Fruit fly (Drosophila melanogaster) whole organism, embryonic: ENCODE data around the gene Awh.

Experiments used
- Antp ChIP-seq: fragments of 200-800 bp; sonication (Bioruptor generic); optimal IDR thresholded peaks from 3 replicates; lab custom pipeline; 2016; ENCODE audit warnings: missing biosample characterization, missing genetic modification characterization
- Bdp1 ChIP-seq: fragments of 200-800 bp; sonication (Bioruptor generic); optimal IDR thresholded peaks from 3 replicates; lab custom pipeline; 2016; ENCODE audit warnings: missing biosample characterization, missing genetic modification characterization
- Blimp-1 ChIP-seq: fragments of 200-800 bp; sonication (Bioruptor generic); optimal IDR thresholded peaks from 3 replicates; lab custom pipeline; 2018; ENCODE audit warnings: missing biosample characterization, missing genetic modification characterization, mild to moderate bottlenecking, moderate library complexity, missing genetic modification reagents
- CG10462 ChIP-seq: fragments of 200-800 bp; sonication (Bioruptor generic); optimal IDR thresholded peaks from 2 replicates; lab custom pipeline; 2016; ENCODE audit warnings: missing biosample characterization, missing genetic modification characterization
- CG13123 ChIP-seq: fragments of 200-800 bp; sonication (Bioruptor generic); optimal IDR thresholded peaks from 2 replicates; lab custom pipeline; 2016; ENCODE audit warnings: missing biosample characterization, missing genetic modification characterization
- CG13775 ChIP-seq: fragments of 200-800 bp; sonication (Bioruptor generic); optimal IDR thresholded peaks from 3 replicates; lab custom pipeline; 2017; ENCODE audit warnings: missing biosample characterization, mild to moderate bottlenecking, missing genetic modification characterization
- CG13894 ChIP-seq: fragments of 200-800 bp; sonication (Bioruptor generic); optimal IDR thresholded peaks from 3 replicates; lab custom pipeline; 2018; ENCODE audit warnings: missing biosample characterization, mild to moderate bottlenecking, missing genetic modification characterization, moderate library complexity
- CG14965 ChIP-seq: fragments of 200-800 bp; sonication (Bioruptor generic); optimal IDR thresholded peaks from 2 replicates; lab custom pipeline; 2016; ENCODE audit warnings: missing biosample characterization, missing genetic modification characterization, borderline replicate concordance
- CG17186 ChIP-seq: fragments of 200-800 bp; sonication (Bioruptor generic); optimal IDR thresholded peaks from 3 replicates; lab custom pipeline; 2017; ENCODE audit warnings: missing biosample characterization, missing genetic modification reagents, missing genetic modification characterization
- CG1832 ChIP-seq: fragments of 200-800 bp; sonication (Bioruptor generic); optimal IDR thresholded peaks from 2 replicates; lab custom pipeline; 2017; ENCODE audit warnings: missing biosample characterization, mild to moderate bottlenecking, missing genetic modification characterization, inconsistent platforms
- CG18619 ChIP-seq: fragments of 200-800 bp; sonication (Bioruptor generic); optimal IDR thresholded peaks from 3 replicates; lab custom pipeline; 2017; ENCODE audit warnings: missing biosample characterization, mild to moderate bottlenecking, missing genetic modification characterization
- CG2116 ChIP-seq: fragments of 200-800 bp; sonication (Bioruptor generic); optimal IDR thresholded peaks from 3 replicates; lab custom pipeline; 2018; ENCODE audit warnings: missing biosample characterization, mild to moderate bottlenecking, missing genetic modification characterization
- CG2875 ChIP-seq: fragments of 200-800 bp; sonication (Bioruptor generic); optimal IDR thresholded peaks from 2 replicates; lab custom pipeline; 2017; ENCODE audit warnings: missing biosample characterization, mild to moderate bottlenecking, missing genetic modification characterization, missing genetic modification reagents
- CG34376 ChIP-seq: fragments of 200-800 bp; sonication (Bioruptor generic); optimal IDR thresholded peaks from 2 replicates; lab custom pipeline; 2018; ENCODE audit warnings: missing biosample characterization, mild to moderate bottlenecking, missing genetic modification characterization
- CG4617 ChIP-seq: fragments of 200-800 bp; sonication (Bioruptor generic); optimal IDR thresholded peaks from 3 replicates; lab custom pipeline; 2016; ENCODE audit warnings: missing biosample characterization, missing genetic modification characterization, borderline replicate concordance
- CG8089 ChIP-seq: fragments of 200-800 bp; sonication (Bioruptor generic); optimal IDR thresholded peaks from 3 replicates; lab custom pipeline; 2016; ENCODE audit warnings: missing biosample characterization, missing genetic modification characterization
- Camta ChIP-seq: fragments of 200-800 bp; sonication (Bioruptor generic); optimal IDR thresholded peaks from 2 replicates; lab custom pipeline; 2016; ENCODE audit warnings: missing biosample characterization, missing genetic modification characterization
- Doc3 ChIP-seq: fragments of 200-800 bp; sonication (Bioruptor generic); IDR thresholded peaks from 3 replicates; pipeline ENCODE4 v1.3.6; 2022; ENCODE audit warnings: missing biosample characterization, missing genetic modification characterization; ENCODE audit not compliant: partially characterized antibody
- Dref ChIP-seq: fragments of 200-800 bp; sonication (Bioruptor generic); IDR thresholded peaks from 2 replicates; pipeline ENCODE4 v1.3.6; 2022; ENCODE audit warnings: missing biosample characterization, missing genetic modification characterization
- Elba2 ChIP-seq: fragments of 200-800 bp; sonication (Bioruptor generic); optimal IDR thresholded peaks from 3 replicates; lab custom pipeline; 2016; ENCODE audit warnings: missing biosample characterization, missing genetic modification characterization
- Fer1 ChIP-seq: fragments of 200-800 bp; sonication (Bioruptor generic); optimal IDR thresholded peaks from 2 replicates; lab custom pipeline; 2017; ENCODE audit warnings: missing biosample characterization, mild to moderate bottlenecking, missing genetic modification characterization
- Fer2 ChIP-seq: fragments of 200-800 bp; sonication (Bioruptor generic); optimal IDR thresholded peaks from 2 replicates; lab custom pipeline; 2018; ENCODE audit warnings: missing biosample characterization, mild to moderate bottlenecking, missing genetic modification characterization, moderate library complexity
- Fer3 ChIP-seq: fragments of 200-800 bp; sonication (Bioruptor generic); optimal IDR thresholded peaks from 2 replicates; lab custom pipeline; 2018; ENCODE audit warnings: missing biosample characterization, mild to moderate bottlenecking, missing genetic modification characterization, moderate library complexity
- HLH4C ChIP-seq: fragments of 200-800 bp; sonication (Bioruptor generic); IDR thresholded peaks from 3 replicates; pipeline ENCODE4 v1.3.6; 2022; ENCODE audit warnings: missing biosample characterization, missing genetic modification characterization; ENCODE audit not compliant: partially characterized antibody
- Hmr ChIP-seq: fragments of 200-800 bp; sonication (Bioruptor generic); optimal IDR thresholded peaks from 3 replicates; lab custom pipeline; 2017; ENCODE audit warnings: mild to moderate bottlenecking, missing biosample characterization, missing genetic modification reagents, missing genetic modification characterization
- Hr3 ChIP-seq: fragments of 200-800 bp; sonication (Bioruptor generic); optimal IDR thresholded peaks from 3 replicates; lab custom pipeline; 2016; ENCODE audit warnings: missing biosample characterization, missing genetic modification characterization
- Mes4 ChIP-seq: fragments of 200-800 bp; sonication (Bioruptor generic); optimal IDR thresholded peaks from 2 replicates; lab custom pipeline; 2016; ENCODE audit warnings: missing biosample characterization, missing genetic modification characterization
- NC2α ChIP-seq: fragments of 200-800 bp; sonication (Bioruptor generic); optimal IDR thresholded peaks from 2 replicates; lab custom pipeline; 2016; ENCODE audit warnings: missing biosample characterization, missing genetic modification characterization
- Nf-YA ChIP-seq: fragments of 200-800 bp; sonication (Bioruptor generic); IDR thresholded peaks from 2 replicates; pipeline ENCODE4 v1.3.6; 2022; ENCODE audit warnings: missing biosample characterization, missing genetic modification characterization
- PHDP ChIP-seq: fragments of 200-800 bp; sonication (Bioruptor generic); optimal IDR thresholded peaks from 3 replicates; lab custom pipeline; 2018; ENCODE audit warnings: missing biosample characterization, mild to moderate bottlenecking, missing genetic modification characterization, moderate library complexity
- Pdp1 ChIP-seq, 2 experiments: fragments of 200-800 bp; sonication (Bioruptor generic); optimal IDR thresholded peaks; 3 replicates each; lab custom pipeline; 2016; ENCODE audit warnings: missing biosample characterization in 2 of 2, missing genetic modification characterization in 2 of 2, mild to moderate bottlenecking in 1 of 2, moderate library complexity in 1 of 2
- Six4 ChIP-seq: fragments of 200-800 bp; sonication (Bioruptor generic); optimal IDR thresholded peaks from 2 replicates; lab custom pipeline; 2016; ENCODE audit warnings: missing biosample characterization, missing genetic modification characterization
- Sox100B ChIP-seq: fragments of 200-800 bp; sonication (Bioruptor generic); optimal IDR thresholded peaks from 3 replicates; lab custom pipeline; 2018; ENCODE audit warnings: missing biosample characterization, mild to moderate bottlenecking, missing genetic modification characterization
- Xbp1 ChIP-seq: fragments of 200-800 bp; sonication (Bioruptor generic); optimal IDR thresholded peaks from 3 replicates; lab custom pipeline; 2016; ENCODE audit warnings: missing biosample characterization, mild to moderate bottlenecking, missing genetic modification characterization
- YL-1 ChIP-seq: fragments of 200-800 bp; sonication (Bioruptor generic); optimal IDR thresholded peaks from 3 replicates; lab custom pipeline; 2017; ENCODE audit warnings: missing biosample characterization, mild to moderate bottlenecking, missing genetic modification characterization
- ac ChIP-seq: fragments of 200-800 bp; sonication (Bioruptor generic); optimal IDR thresholded peaks from 3 replicates; lab custom pipeline; 2017; ENCODE audit warnings: missing biosample characterization, mild to moderate bottlenecking, missing genetic modification characterization
- crol ChIP-seq: fragments of 200-800 bp; sonication (Bioruptor generic); IDR thresholded peaks from 2 replicates; pipeline ENCODE4 v1.3.6; 2022; ENCODE audit warnings: missing biosample characterization, missing genetic modification characterization
- emc ChIP-seq: fragments of 200-800 bp; sonication (Bioruptor generic); optimal IDR thresholded peaks from 2 replicates; lab custom pipeline; 2016; ENCODE audit warnings: missing biosample characterization, missing genetic modification characterization
- gro ChIP-seq: fragments of 200-800 bp; sonication (Bioruptor generic); optimal IDR thresholded peaks from 2 replicates; lab custom pipeline; 2016; ENCODE audit warnings: missing biosample characterization, missing genetic modification characterization
- kay ChIP-seq: fragments of 200-800 bp; sonication (Bioruptor generic); optimal IDR thresholded peaks from 2 replicates; lab custom pipeline; 2016; ENCODE audit warnings: missing biosample characterization, missing genetic modification characterization
- mam ChIP-seq: fragments of 200-800 bp; sonication (Bioruptor generic); optimal IDR thresholded peaks from 3 replicates; lab custom pipeline; 2016; ENCODE audit warnings: missing biosample characterization, missing genetic modification characterization
- onecut ChIP-seq: fragments of 200-800 bp; sonication (Bioruptor generic); IDR thresholded peaks from 2 replicates; pipeline ENCODE4 v1.3.6; 2022; ENCODE audit warnings: missing biosample characterization, missing genetic modification characterization
- pros ChIP-seq: fragments of 200-800 bp; sonication (Bioruptor generic); optimal IDR thresholded peaks from 3 replicates; lab custom pipeline; 2019; ENCODE audit warnings: missing biosample characterization, mild to moderate bottlenecking, missing genetic modification characterization, moderate library complexity
- psq ChIP-seq: fragments of 200-800 bp; sonication (Bioruptor generic); optimal IDR thresholded peaks from 2 replicates; lab custom pipeline; 2017; ENCODE audit warnings: missing biosample characterization, missing genetic modification characterization
- pum ChIP-seq: fragments of 200-800 bp; sonication (Bioruptor generic); optimal IDR thresholded peaks from 2 replicates; lab custom pipeline; 2016; ENCODE audit warnings: missing biosample characterization, missing genetic modification characterization
- sc ChIP-seq, 3 experiments: fragments of >200 bp in 2 of 3; fragments of 200-800 bp in 1 of 3; sonication (Bioruptor generic) in 1 of 3; optimal IDR thresholded peaks; 2 replicates in 2 of 3; 3 replicates in 1 of 3; lab custom pipeline; 2017; ENCODE audit warnings: mild to moderate bottlenecking in 1 of 3, missing biosample characterization in 1 of 3, missing genetic modification characterization in 1 of 3, missing genetic modification reagents in 1 of 3
- slp2 ChIP-seq: fragments of 200-800 bp; sonication (Bioruptor generic); optimal IDR thresholded peaks from 2 replicates; lab custom pipeline; 2016; ENCODE audit warnings: missing biosample characterization, missing genetic modification characterization
- tin ChIP-seq: fragments of 200-800 bp; sonication (Bioruptor generic); optimal IDR thresholded peaks from 3 replicates; lab custom pipeline; 2016; ENCODE audit warnings: missing biosample characterization, missing genetic modification characterization
- trem ChIP-seq: fragments of 200-800 bp; optimal IDR thresholded peaks from 3 replicates; lab custom pipeline; 2019; ENCODE audit warnings: missing biosample characterization, mild to moderate bottlenecking, missing genetic modification characterization, moderate library complexity
- tup ChIP-seq: fragments of 200-800 bp; sonication (Bioruptor generic); optimal IDR thresholded peaks from 2 replicates; lab custom pipeline; 2016; ENCODE audit warnings: missing biosample characterization, mild to moderate bottlenecking, missing genetic modification characterization, moderate library complexity

The Awh gene

dm6 chr3L:3898978-3899377 is 53.0 kb downstream of the Awh start, which contains the start of gene Ccz1 (continued):
- TF ChIP-seq mam (GFP tag; lab: Kevin White, UChicago) (peak; percentile 67), CG8089 (GFP tag; lab: Kevin White, UChicago) (peak; percentile 76), crol (GFP tag; lab: Robert Waterston, UW) (no peak), kay (GFP tag; lab: Kevin White, UChicago) (peak; percentile 76), pros (GFP tag; lab: Kevin White, UChicago) (no peak), YL-1 (GFP tag; lab: Kevin White, UChicago) (peak; percentile 94), CG4617 (GFP tag; lab: Kevin White, UChicago) (peak; percentile 89), psq (GFP tag; lab: Kevin White, UChicago) (peak; percentile 61), trem (tag; lab: Kevin White, UChicago) (peak; percentile 58), Dref (GFP tag; lab: Robert Waterston, UW) (no peak), Blimp-1 (GFP tag; lab: Kevin White, UChicago) (peak; percentile 57), CG17186 (GFP tag; lab: Kevin White, UChicago) (peak; percentile 63), Mes4 (GFP tag; lab: Kevin White, UChicago) (peak; percentile 66), Bdp1 (GFP tag; lab: Kevin White, UChicago) (peak; percentile 75), Camta (GFP tag; lab: Kevin White, UChicago) (peak; percentile 79), NC2α (GFP tag; lab: Kevin White, UChicago) (peak; percentile 49), CG13123 (GFP tag; lab: Kevin White, UChicago) (peak; percentile 82), CG2116 (GFP tag; lab: Kevin White, UChicago) (peak; percentile 95), CG18619 (peak; percentile 71), tin (peak; percentile 21), onecut (GFP tag; lab: Robert Waterston, UW) (peak; percentile 57), Fer2 (tag; lab: Kevin White, UChicago) (peak; percentile 25), CG2875 (peak; percentile 71), sc (optimal IDR thresholded peaks at IDR 0.05; lab: Kevin White, UChicago) (no peak), sc (GFP tag; optimal IDR thresholded peaks at IDR 0.05; lab: Kevin White, UChicago) (peak; percentile 59), Elba2 (GFP tag; lab: Kevin White, UChicago) (no peak), ac (peak; percentile 7), Xbp1 (GFP tag; lab: Kevin White, UChicago) (peak; percentile 51), Fer3 (tag; lab: Kevin White, UChicago) (peak; percentile 59), Fer1 (GFP tag; lab: Kevin White, UChicago) (peak; percentile 54), Hr3 (GFP tag; lab: Kevin White, UChicago) (peak; percentile 57), CG10462 (GFP tag; lab: Kevin White, UChicago) (peak; percentile 59), pum (peak; percentile 64), Sox100B (GFP tag; lab: Kevin White, UChicago) (peak; percentile 61), Doc3 (no peak), CG1832 (GFP tag; lab: Kevin White, UChicago) (no peak), CG14965 (GFP tag; lab: Kevin White, UChicago) (peak; percentile 56), PHDP (tag; lab: Kevin White, UChicago) (peak; percentile 61), HLH4C (no peak), CG13775 (GFP tag; lab: Kevin White, UChicago) (peak; percentile 30), gro (peak; percentile 57), Six4 (peak; percentile 36), Antp (GFP tag; lab: Kevin White, UChicago) (peak; percentile 61), Pdp1 (GFP tag; optimal IDR thresholded peaks at IDR 0.05; lab: Kevin White, UChicago) (peak; percentile 36 to 76), slp2 (peak; percentile 51), Hmr (GFP tag; lab: Kevin White, UChicago) (peak; percentile 84), tup (GFP tag; lab: Kevin White, UChicago) (peak; percentile 66), CG13894 (no peak), emc (peak; percentile 49), CG34376 (GFP tag; lab: Kevin White, UChicago) (peak; percentile 57), Nf-YA (GFP tag; lab: Robert Waterston, UW) (no peak)
